Fruit fly (Drosophila melanogaster) whole organism, adult: ENCODE data around the gene CG34163.

ENCODE experiments used
- CG11617 ChIP-seq: fragments of 200-800 bp; sonication (Bioruptor generic); optimal IDR thresholded peaks from 2 replicates; lab custom pipeline; 2017; ENCODE audit warnings: mild to moderate bottlenecking, missing biosample characterization, missing genetic modification reagents, missing genetic modification characterization
- CG12768 ChIP-seq: fragments of 200-800 bp; sonication (Bioruptor generic); optimal IDR thresholded peaks from 2 replicates; lab custom pipeline; 2017; ENCODE audit warnings: missing biosample characterization, missing genetic modification characterization, mild to moderate bottlenecking, moderate library complexity, missing genetic modification reagents
- CG14711 ChIP-seq: fragments of 200-800 bp; sonication (Bioruptor generic); optimal IDR thresholded peaks from 2 replicates; lab custom pipeline; 2018; ENCODE audit warnings: missing biosample characterization, mild to moderate bottlenecking, missing genetic modification characterization, moderate library complexity
- CG1620 ChIP-seq: fragments of 200-800 bp; sonication (Bioruptor generic); optimal IDR thresholded peaks from 2 replicates; lab custom pipeline; 2016; ENCODE audit warnings: missing biosample characterization, missing genetic modification characterization
- CG33017 ChIP-seq: fragments of 200-800 bp; sonication (Bioruptor generic); optimal IDR thresholded peaks from 2 replicates; lab custom pipeline; 2018; ENCODE audit warnings: missing biosample characterization, mild to moderate bottlenecking, missing genetic modification characterization, moderate library complexity
- CG5204 ChIP-seq: fragments of 200-800 bp; sonication (Bioruptor generic); optimal IDR thresholded peaks from 2 replicates; lab custom pipeline; 2016; ENCODE audit warnings: missing biosample characterization, missing genetic modification characterization
- CG7045 ChIP-seq: fragments of 200-800 bp; sonication (Bioruptor generic); optimal IDR thresholded peaks from 2 replicates; lab custom pipeline; 2017; ENCODE audit warnings: missing biosample characterization, mild to moderate bottlenecking, missing genetic modification characterization
- CG7101 ChIP-seq: fragments of 200-800 bp; sonication (Bioruptor generic); optimal IDR thresholded peaks from 2 replicates; lab custom pipeline; 2018; ENCODE audit warnings: missing biosample characterization, mild to moderate bottlenecking, missing genetic modification characterization, moderate library complexity
- Clk ChIP-seq: fragments of 200-800 bp; sonication (Bioruptor generic); optimal IDR thresholded peaks from 2 replicates; lab custom pipeline; 2017; ENCODE audit warnings: missing biosample characterization, missing genetic modification characterization
- Crg-1 ChIP-seq: fragments of 200-800 bp; sonication (Bioruptor generic); optimal IDR thresholded peaks from 2 replicates; lab custom pipeline; 2016; ENCODE audit warnings: missing biosample characterization, missing genetic modification characterization
- Hr96 ChIP-seq: fragments of 200-800 bp; sonication (Bioruptor generic); optimal IDR thresholded peaks from 2 replicates; lab custom pipeline; 2016; ENCODE audit warnings: missing biosample characterization, missing genetic modification characterization
- Mnt ChIP-seq: fragments of 200-800 bp; sonication (Bioruptor generic); optimal IDR thresholded peaks from 2 replicates; lab custom pipeline; 2016; ENCODE audit warnings: missing biosample characterization, mild to moderate bottlenecking, missing genetic modification characterization
- bab1 ChIP-seq: fragments of 200-800 bp; sonication (Bioruptor generic); optimal IDR thresholded peaks from 3 replicates; lab custom pipeline; 2019; ENCODE audit warnings: missing biosample characterization, mild to moderate bottlenecking, missing genetic modification characterization, moderate library complexity
- cic ChIP-seq: fragments of 200-800 bp; sonication (Bioruptor generic); optimal IDR thresholded peaks from 2 replicates; lab custom pipeline; 2017; ENCODE audit warnings: missing biosample characterization, mild to moderate bottlenecking, missing genetic modification characterization, moderate library complexity
- cnc ChIP-seq, 2 experiments: fragments of >200 bp; optimal IDR thresholded peaks; 2 replicates each; lab custom pipeline; 2017
- kay ChIP-seq: fragments of 200-800 bp; sonication (Bioruptor generic); peaks from one replicate; lab custom pipeline; 2016; ENCODE audit warnings: missing biosample characterization, missing genetic modification characterization, borderline replicate concordance
- ovo ChIP-seq: fragments of 200-800 bp; sonication (Bioruptor generic); optimal IDR thresholded peaks from 2 replicates; lab custom pipeline; 2016; ENCODE audit warnings: missing biosample characterization, missing genetic modification characterization
- pad ChIP-seq: fragments of 200-800 bp; sonication (Bioruptor generic); optimal IDR thresholded peaks from 3 replicates; lab custom pipeline; 2017; ENCODE audit warnings: missing biosample characterization, missing genetic modification characterization, mild to moderate bottlenecking, moderate library complexity, missing genetic modification reagents
- tj ChIP-seq: fragments of 200-800 bp; sonication (Bioruptor generic); optimal IDR thresholded peaks from 3 replicates; lab custom pipeline; 2017; ENCODE audit warnings: missing biosample characterization, mild to moderate bottlenecking, missing genetic modification characterization, moderate library complexity
- toe ChIP-seq: fragments of 200-800 bp; sonication (Bioruptor generic); optimal IDR thresholded peaks from 2 replicates; lab custom pipeline; 2016; ENCODE audit warnings: missing biosample characterization, missing genetic modification characterization

Gene CG34163

dm6 chr2L:12024104-12024503 is 36.0 kb downstream of the CG34163 start:
- no peak for TF ChIP-seq bab1 (GFP tag; lab: Kevin White, UChicago)
- no peak for TF ChIP-seq ovo (GFP tag; lab: Kevin White, UChicago)
- no peak for TF ChIP-seq Clk (GFP tag; lab: Kevin White, UChicago)
- TF ChIP-seq toe (GFP tag; lab: Kevin White, UChicago), result no peak
- TF ChIP-seq CG14711, result no peak
- TF ChIP-seq CG33017, result no peak
- no peak for TF ChIP-seq kay (GFP tag; lab: Kevin White, UChicago)
- TF ChIP-seq cnc (optimal IDR thresholded peaks at IDR 0.05; lab: Kevin White, UChicago), result no peak
- TF ChIP-seq CG1620 (GFP tag; lab: Kevin White, UChicago), result no peak
- no peak for TF ChIP-seq Crg-1 (GFP tag; lab: Kevin White, UChicago)
- no peak for TF ChIP-seq CG5204
- no peak for TF ChIP-seq Mnt (GFP tag; lab: Kevin White, UChicago)
- TF ChIP-seq pad (GFP tag; lab: Kevin White, UChicago), result no peak
- no peak for TF ChIP-seq CG12768 (GFP tag; lab: Kevin White, UChicago)
- no peak for TF ChIP-seq CG7101

dm6 chr2L:12025505-12025904 is 37.4 kb downstream of the CG34163 start:
- peak; percentile 49 for TF ChIP-seq kay (GFP tag; lab: Kevin White, UChicago)
- peak; percentile 12 for TF ChIP-seq ovo (GFP tag; lab: Kevin White, UChicago)
- no peak for TF ChIP-seq CG7045
- TF ChIP-seq bab1 (GFP tag; lab: Kevin White, UChicago), result no peak
- TF ChIP-seq CG12768 (GFP tag; lab: Kevin White, UChicago), result peak; percentile 6
- no peak for TF ChIP-seq pad (GFP tag; lab: Kevin White, UChicago)
- no peak for TF ChIP-seq tj
- TF ChIP-seq Mnt (GFP tag; lab: Kevin White, UChicago), result no peak

- TF ChIP-seq CG5204 (peak; percentile 39), CG11617 (peak; percentile 46), cic (GFP tag; lab: Kevin White, UChicago) (peak; percentile 3), pad (GFP tag; lab: Kevin White, UChicago) (no peak), CG7101 (no peak)
These were observed 38.7 kb downstream of the CG34163 start for dm6 chr2L:12026458-12027431.

dm6 chr2L:12027435-12027834 is 39.4 kb downstream of the CG34163 start, which contains the start of gene dmGlut:
dmGlut (plus strand) TSS chr2L:12027438.
- no peak for TF ChIP-seq kay (GFP tag; lab: Kevin White, UChicago)
- peak; percentile 93 for TF ChIP-seq pad (GFP tag; lab: Kevin White, UChicago)

- TF ChIP-seq Hr96 (GFP tag; lab: Kevin White, UChicago), result no peak
- TF ChIP-seq CG1620 (GFP tag; lab: Kevin White, UChicago), result no peak
- no peak for TF ChIP-seq CG14711
- no peak for TF ChIP-seq CG5204
- no peak for TF ChIP-seq cnc (optimal IDR thresholded peaks at IDR 0.05; lab: Kevin White, UChicago)
- TF ChIP-seq cic (GFP tag; lab: Kevin White, UChicago), result no peak
- no peak for TF ChIP-seq tj
- no peak for TF ChIP-seq ovo (GFP tag; lab: Kevin White, UChicago)
- TF ChIP-seq CG11617, result no peak
- no peak for TF ChIP-seq CG7045
- no peak for TF ChIP-seq CG12768 (GFP tag; lab: Kevin White, UChicago)
- TF ChIP-seq toe (GFP tag; lab: Kevin White, UChicago), result no peak
- no peak for TF ChIP-seq CG33017
- no peak for TF ChIP-seq pad (GFP tag; lab: Kevin White, UChicago)
- TF ChIP-seq Crg-1 (GFP tag; lab: Kevin White, UChicago), result no peak
- TF ChIP-seq bab1 (GFP tag; lab: Kevin White, UChicago), result no peak
- no peak for TF ChIP-seq Mnt (GFP tag; lab: Kevin White, UChicago)
- TF ChIP-seq CG7101, result no peak
- no peak for TF ChIP-seq Clk (GFP tag; lab: Kevin White, UChicago)
These were observed 40.0 kb downstream of the CG34163 start for dm6 chr2L:12028102-12028501.

- TF ChIP-seq Hr96 (GFP tag; lab: Kevin White, UChicago), result no peak
- TF ChIP-seq pad (GFP tag; lab: Kevin White, UChicago), result no peak
- TF ChIP-seq CG11617, result no peak
- TF ChIP-seq CG5204, result no peak
These were observed 40.7 kb downstream of the CG34163 start for dm6 chr2L:12028808-12029207.

dm6 chr2L:12029594-12030197 is 41.6 kb downstream of the CG34163 start:
- no peak for TF ChIP-seq tj
- no peak for TF ChIP-seq ovo (GFP tag; lab: Kevin White, UChicago)
- TF ChIP-seq Hr96 (GFP tag; lab: Kevin White, UChicago), result peak; percentile 7
